Worm (Caenorhabditis elegans) whole organism, young adult: ENCODE measurements around the gene F12A10.1.
A peak's percentile ranks its signal among the peaks of the same experiment; 100 is the strongest.

Experiments
- B0035.1 ChIP-seq: sonication (generic microtip); optimal IDR thresholded peaks from 2 replicates; lab custom pipeline; 2016; ENCODE audit warnings: missing genetic modification characterization, mild to moderate bottlenecking, missing compliant biosample characterization, missing genotype, missing genetic modification reagents
- B0261.1 ChIP-seq: sonication (generic microtip); optimal IDR thresholded peaks from 2 replicates; lab custom pipeline; 2016; ENCODE audit warnings: mild to moderate bottlenecking, missing genetic modification characterization, moderate library complexity, missing compliant biosample characterization
- F22D6.2 ChIP-seq: sonication (generic microtip); optimal IDR thresholded peaks from 2 replicates; lab custom pipeline; 2016; ENCODE audit warnings: mild to moderate bottlenecking, missing genetic modification characterization, missing compliant biosample characterization
- F37B4.10 ChIP-seq: fragments of 200-800 bp; sonication (Bioruptor generic); IDR thresholded peaks from 2 replicates; pipeline ENCODE4 v1.3.6; 2022; ENCODE audit warnings: missing genetic modification characterization, missing compliant biosample characterization
- F57C9.4 ChIP-seq: sonication (generic microtip); optimal IDR thresholded peaks from 2 replicates; lab custom pipeline; 2017; ENCODE audit warnings: mild to moderate bottlenecking, missing genetic modification characterization, missing compliant biosample characterization
- T07F8.4 ChIP-seq: sonication (generic microtip); optimal IDR thresholded peaks from 2 replicates; lab custom pipeline; 2016; ENCODE audit warnings: mild to moderate bottlenecking, missing genetic modification characterization, moderate library complexity, missing compliant biosample characterization
- Y53F4B.3 ChIP-seq: fragments of 200-800 bp; sonication (Bioruptor generic); IDR thresholded peaks from 2 replicates; pipeline ENCODE4 v1.3.6; 2022; ENCODE audit warnings: missing genetic modification reagents, missing genetic modification characterization, missing compliant biosample characterization
- Y56A3A.18 ChIP-seq: fragments of 200-800 bp; sonication (Bioruptor generic); IDR thresholded peaks from 2 replicates; pipeline ENCODE4 v1.3.6; 2022; ENCODE audit warnings: missing genetic modification reagents, missing genetic modification characterization, missing compliant biosample characterization
- akir-1 ChIP-seq: fragments of 200-800 bp; sonication (Bioruptor generic); optimal IDR thresholded peaks from 2 replicates; lab custom pipeline; 2018; ENCODE audit warnings: mild to moderate bottlenecking, missing genetic modification characterization, moderate library complexity, missing compliant biosample characterization
- ama-1 ChIP-seq, 3 experiments: fragments of 150-350 bp in 1 of 3; sonication (generic microtip) in 2 of 3; optimal IDR thresholded peaks; 2 replicates each; lab custom pipeline; 2014 to 2018; ENCODE audit warnings: missing biosample characterization in 2 of 3, missing genetic modification characterization in 2 of 3, missing genetic modification reagents in 2 of 3
- aptf-3 ChIP-seq: fragments of 200-800 bp; sonication (Bioruptor generic); IDR thresholded peaks from 2 replicates; pipeline ENCODE4 v1.3.6; 2022; ENCODE audit warnings: missing genetic modification characterization, missing compliant biosample characterization
- atf-7 ChIP-seq: sonication (generic microtip); optimal IDR thresholded peaks from 2 replicates; lab custom pipeline; 2017; ENCODE audit warnings: mild to moderate bottlenecking, missing genetic modification characterization, missing compliant biosample characterization
- ccch-3 ChIP-seq: fragments of 200-800 bp; sonication (Bioruptor generic); optimal IDR thresholded peaks from 2 replicates; lab custom pipeline; 2018; ENCODE audit warnings: mild to moderate bottlenecking, missing genetic modification characterization, missing compliant biosample characterization
- ceh-40 ChIP-seq: fragments of 200-800 bp; sonication (Bioruptor generic); IDR thresholded peaks from 2 replicates; pipeline ENCODE4 v1.3.6; 2022; ENCODE audit warnings: missing genetic modification characterization, missing compliant biosample characterization
- ceh-58 ChIP-seq: fragments of 200-800 bp; sonication (Bioruptor generic); IDR thresholded peaks from 2 replicates; pipeline ENCODE4 v1.3.6; 2022; ENCODE audit warnings: missing genetic modification characterization, missing compliant biosample characterization
- egrh-3 ChIP-seq: fragments of 200-800 bp; sonication (Bioruptor generic); IDR thresholded peaks from 2 replicates; pipeline ENCODE4 v1.3.6; 2022; ENCODE audit warnings: missing genetic modification reagents, missing genetic modification characterization, missing compliant biosample characterization
- ekl-4 ChIP-seq: fragments of 200-800 bp; sonication (Bioruptor generic); IDR thresholded peaks from 2 replicates; pipeline ENCODE4 v1.3.6; 2022; ENCODE audit warnings: missing genetic modification reagents, missing genetic modification characterization, missing compliant biosample characterization
- gei-17 ChIP-seq: fragments of 200-800 bp; sonication (Bioruptor generic); optimal IDR thresholded peaks from 2 replicates; lab custom pipeline; 2018; ENCODE audit warnings: mild to moderate bottlenecking, missing genetic modification characterization, missing compliant biosample characterization
- hmg-20 ChIP-seq: fragments of 200-800 bp; sonication (Bioruptor generic); IDR thresholded peaks from 2 replicates; pipeline ENCODE4 v1.3.6; 2022; ENCODE audit warnings: missing genetic modification reagents, missing genetic modification characterization, missing compliant biosample characterization
- hrde-1 ChIP-seq: sonication (generic microtip); optimal IDR thresholded peaks from 2 replicates; lab custom pipeline; 2016; ENCODE audit warnings: missing genetic modification characterization, mild to moderate bottlenecking, missing compliant biosample characterization, moderate library complexity, missing genotype, missing genetic modification reagents, borderline replicate concordance
- let-526 ChIP-seq: fragments of 200-800 bp; sonication (Bioruptor generic); IDR thresholded peaks from 2 replicates; pipeline ENCODE4 v1.3.6; 2022; ENCODE audit warnings: missing genetic modification reagents, missing genetic modification characterization, missing compliant biosample characterization
- let-607 ChIP-seq, 2 experiments: fragments of 200-800 bp in 1 of 2; sonication (Bioruptor generic) in 1 of 2; sonication (generic microtip) in 1 of 2; optimal IDR thresholded peaks; 2 replicates each; lab custom pipeline; 2016 to 2018; ENCODE audit warnings: mild to moderate bottlenecking in 2 of 2, missing compliant biosample characterization in 2 of 2, missing genetic modification characterization in 2 of 2, moderate library complexity in 2 of 2, missing genotype in 1 of 2
- lin-35 ChIP-seq, 3 experiments: fragments of 150-350 bp in 2 of 3; sonication (generic microtip) in 1 of 3; optimal IDR thresholded peaks; 2 replicates each; lab custom pipeline; 2014 to 2018; ENCODE audit warnings: missing biosample characterization in 3 of 3, missing genetic modification characterization in 3 of 3, missing genetic modification reagents in 3 of 3
- lin-54 ChIP-seq: fragments of 200-800 bp; sonication (Bioruptor generic); optimal IDR thresholded peaks from 2 replicates; lab custom pipeline; 2018; ENCODE audit warnings: mild to moderate bottlenecking, missing genetic modification characterization, missing compliant biosample characterization
- madf-3 ChIP-seq: fragments of 200-800 bp; sonication (Bioruptor generic); IDR thresholded peaks from 2 replicates; pipeline ENCODE4 v1.3.6; 2022; ENCODE audit warnings: missing genetic modification reagents, missing genetic modification characterization, missing compliant biosample characterization
- madf-6 ChIP-seq: fragments of 200-800 bp; sonication (Bioruptor generic); IDR thresholded peaks from 2 replicates; pipeline ENCODE4 v1.3.6; 2022; ENCODE audit warnings: missing genetic modification reagents, missing genetic modification characterization, missing compliant biosample characterization
- mel-28 ChIP-seq: sonication (generic microtip); optimal IDR thresholded peaks from 2 replicates; lab custom pipeline; 2016; ENCODE audit warnings: borderline replicate concordance, mild to moderate bottlenecking, missing genetic modification characterization, missing compliant biosample characterization
- nhr-179 ChIP-seq: sonication (generic microtip); optimal IDR thresholded peaks from 2 replicates; lab custom pipeline; 2016; ENCODE audit warnings: mild to moderate bottlenecking, missing genetic modification characterization, missing compliant biosample characterization
- pbrm-1 ChIP-seq: fragments of 200-800 bp; sonication (Bioruptor generic); IDR thresholded peaks from 2 replicates; pipeline ENCODE4 v1.3.6; 2022; ENCODE audit warnings: missing genetic modification reagents, missing genetic modification characterization, missing compliant biosample characterization
- pha-4 ChIP-seq: fragments of 150-350 bp; sonication (generic microtip); optimal IDR thresholded peaks from 2 replicates; lab custom pipeline; 2014; ENCODE audit warnings: missing biosample characterization, missing genetic modification reagents, missing genetic modification characterization
- rcor-1 ChIP-seq: fragments of 200-800 bp; sonication (Bioruptor generic); IDR thresholded peaks from 2 replicates; pipeline ENCODE4 v1.3.6; 2022; ENCODE audit warnings: missing genetic modification reagents, missing genetic modification characterization, missing compliant biosample characterization
- rpc-1 ChIP-seq, 2 experiments: fragments of 150-350 bp in 1 of 2; sonication (generic microtip) in 1 of 2; optimal IDR thresholded peaks; 2 replicates each; lab custom pipeline; 2014 to 2018; ENCODE audit warnings: missing biosample characterization in 1 of 2, missing genetic modification characterization in 1 of 2, missing genetic modification reagents in 1 of 2, missing genotype in 1 of 2
- snpc-1.1 ChIP-seq: sonication (generic microtip); optimal IDR thresholded peaks from 2 replicates; lab custom pipeline; 2017; ENCODE audit warnings: missing genetic modification characterization, mild to moderate bottlenecking, missing compliant biosample characterization, antibody characterized with exemption, moderate library complexity, missing genotype, missing genetic modification reagents; ENCODE audit not compliant: insufficient read depth
- snpc-1.3 ChIP-seq: sonication (generic microtip); optimal IDR thresholded peaks from 2 replicates; lab custom pipeline; 2017; ENCODE audit warnings: missing genetic modification characterization, mild to moderate bottlenecking, missing compliant biosample characterization, antibody characterized with exemption, moderate library complexity, missing genotype, missing genetic modification reagents; ENCODE audit not compliant: insufficient read depth
- snpc-4 ChIP-seq, 5 experiments: fragments of 150-350 bp in 1 of 5; sonication (generic microtip) in 4 of 5; optimal IDR thresholded peaks; 2 replicates each; lab custom pipeline; 2014 to 2018; ENCODE audit warnings: missing genetic modification characterization in 5 of 5, missing biosample characterization in 3 of 5, antibody characterized with exemption in 2 of 5, mild to moderate bottlenecking in 2 of 5, missing compliant biosample characterization in 2 of 5, missing genotype in 2 of 5, moderate library complexity in 2 of 5, missing genetic modification reagents in 1 of 5
- sptf-2 ChIP-seq: fragments of 200-800 bp; sonication (Bioruptor generic); optimal IDR thresholded peaks from 2 replicates; lab custom pipeline; 2018; ENCODE audit warnings: mild to moderate bottlenecking, missing genetic modification characterization, missing compliant biosample characterization
- unc-130 ChIP-seq: sonication (generic microtip); optimal IDR thresholded peaks from 2 replicates; lab custom pipeline; 2016; ENCODE audit warnings: missing genetic modification reagents, missing genetic modification characterization, missing compliant biosample characterization
- unc-62 ChIP-seq: fragments of 150-350 bp; optimal IDR thresholded peaks from 2 replicates; lab custom pipeline; 2014; ENCODE audit warnings: missing biosample characterization, missing genetic modification reagents, missing genetic modification characterization
- xnd-1 ChIP-seq: sonication (generic microtip); optimal IDR thresholded peaks from 2 replicates; lab custom pipeline; 2016; ENCODE audit warnings: missing genotype, missing genetic modification reagents, missing genetic modification characterization, missing compliant biosample characterization
- zfh-2 ChIP-seq: fragments of 200-800 bp; sonication (Bioruptor generic); conservative IDR thresholded peaks from 2 replicates; pipeline ENCODE4 v1.3.6; 2022; ENCODE audit warnings: missing genetic modification reagents, missing genetic modification characterization, missing compliant biosample characterization
- zim-3 ChIP-seq: sonication (generic microtip); optimal IDR thresholded peaks from 2 replicates; lab custom pipeline; 2017; ENCODE audit warnings: mild to moderate bottlenecking, missing genetic modification characterization, moderate library complexity, missing compliant biosample characterization
- ztf-18 ChIP-seq: sonication (generic microtip); optimal IDR thresholded peaks from 2 replicates; lab custom pipeline; 2016; ENCODE audit warnings: missing genotype, mild to moderate bottlenecking, missing genetic modification characterization, missing compliant biosample characterization
- ztf-3 ChIP-seq: fragments of 200-800 bp; sonication (Bioruptor generic); optimal IDR thresholded peaks from 2 replicates; lab custom pipeline; 2018; ENCODE audit warnings: mild to moderate bottlenecking, missing genetic modification characterization, missing compliant biosample characterization

Gene F12A10.1

DNA sequence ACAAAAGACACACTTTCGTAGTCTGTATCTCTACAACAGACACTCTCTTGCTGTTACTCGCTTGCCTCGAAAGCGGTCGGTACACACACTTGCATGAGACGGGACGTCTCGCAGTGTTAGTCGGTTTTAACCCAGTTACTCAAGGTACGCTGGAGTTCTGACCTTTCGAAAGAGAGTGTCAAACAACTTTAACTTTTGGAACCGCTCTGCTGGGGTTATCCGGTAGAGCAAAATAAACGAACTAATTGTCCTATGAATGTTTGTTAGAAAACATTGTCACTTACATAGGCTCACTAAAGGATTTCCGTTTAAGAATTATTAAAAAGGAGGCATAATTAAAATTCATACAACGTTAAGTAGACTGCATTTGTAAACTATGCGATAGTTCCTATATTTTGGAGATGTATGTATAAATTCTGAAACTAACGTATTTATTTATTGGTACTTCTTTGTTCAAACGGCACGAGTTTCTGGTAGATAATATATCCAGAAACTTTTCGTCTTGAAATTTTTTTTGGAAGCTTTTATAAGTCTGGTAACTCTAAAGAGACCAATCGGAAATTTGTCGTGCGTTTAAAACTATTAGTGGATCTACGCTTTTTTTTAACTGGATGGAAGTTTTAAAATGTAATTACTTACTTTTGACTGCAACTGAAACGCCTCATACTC, 47.3 kb downstream of the F12A10.1 start (continued):
- TF ChIP-seq B0261.1 (peak; percentile 51), madf-6 (GFP tag; lab: Robert Waterston, UW) (peak; percentile 85), ceh-58 (GFP tag; lab: Robert Waterston, UW) (0 out of 2 replicates have a peak, but pooled peaks have one; percentile 12), F22D6.2 (tag; lab: Kevin White, UChicago) (peak; percentile 84), lin-54 (GFP tag; lab: Kevin White, UChicago) (peak; percentile 93), pha-4 (peak; percentile 95), F37B4.10 (peak; percentile 92; the same call in 1 of the 2 replicates), unc-62 (GFP tag; lab: Kevin White, UChicago) (peak; percentile 23), T07F8.4 (peak; percentile 82), pbrm-1 (GFP tag; lab: Robert Waterston, UW) (peak; percentile 99), aptf-3 (peak; percentile 83; the same call in 1 of the 2 replicates), B0035.1 (tag; lab: Kevin White, UChicago) (peak; percentile 94), lin-35 (GFP tag; optimal IDR thresholded peaks at IDR 0.05; lab: Kevin White, UChicago) (peak in 2 of 3 experiments; percentile 73 to 91), atf-7 (peak; percentile 98), nhr-179 (tag; lab: Kevin White, UChicago) (peak; percentile 54), rpc-1 (optimal IDR thresholded peaks at IDR 0.05; lab: Kevin White, UChicago) (peak; percentile 8), rpc-1 (tag; optimal IDR thresholded peaks at IDR 0.05; lab: Kevin White, UChicago) (peak; percentile 5), zim-3 (tag; lab: Kevin White, UChicago) (peak; percentile 91), gei-17 (GFP tag; lab: Kevin White, UChicago) (peak; percentile 91), let-526 (GFP tag; lab: Robert Waterston, UW) (peak; percentile 94), ztf-18 (tag; lab: Kevin White, UChicago) (peak; percentile 77), rcor-1 (GFP tag; lab: Robert Waterston, UW) (peak; percentile 92), snpc-4 (GFP tag; optimal IDR thresholded peaks at IDR 0.05; lab: Kevin White, UChicago) (peak; percentile 98), snpc-4 (tag; optimal IDR thresholded peaks at IDR 0.05; lab: Kevin White, UChicago) (peak; percentile 99 to 100 (median 100)), akir-1 (GFP tag; lab: Kevin White, UChicago) (peak; percentile 93), madf-3 (GFP tag; lab: Robert Waterston, UW) (no peak; the same call in none of the 2 replicates), mel-28 (tag; lab: Kevin White, UChicago) (peak; percentile 91), ama-1 (optimal IDR thresholded peaks at IDR 0.05; lab: Kevin White, UChicago) (peak; percentile 100), ama-1 (GFP tag; optimal IDR thresholded peaks at IDR 0.05; lab: Kevin White, UChicago) (peak; percentile 85 to 93), let-607 (tag; optimal IDR thresholded peaks at IDR 0.05; lab: Kevin White, UChicago) (peak; percentile 79 to 91), zfh-2 (peak; percentile 89), ekl-4 (peak; percentile 96), Y56A3A.18 (GFP tag; lab: Robert Waterston, UW) (peak; percentile 91), snpc-1.3 (tag; lab: Kevin White, UChicago) (peak; percentile 77), unc-130 (GFP tag; lab: Kevin White, UChicago) (peak; percentile 72), sptf-2 (GFP tag; lab: Kevin White, UChicago) (peak; percentile 10), hrde-1 (peak; percentile 80), ceh-40 (GFP tag; lab: Robert Waterston, UW) (0 out of 2 replicates have a peak, but pooled peaks have one; percentile 79), xnd-1 (tag; lab: Kevin White, UChicago) (peak; percentile 15), ztf-3 (GFP tag; lab: Kevin White, UChicago) (peak; percentile 97), F57C9.4 (peak; percentile 95), ccch-3 (GFP tag; lab: Kevin White, UChicago) (peak; percentile 81), snpc-1.1 (peak; percentile 95), Y53F4B.3 (GFP tag; lab: Robert Waterston, UW) (no peak), hmg-20 (GFP tag; lab: Robert Waterston, UW) (peak; percentile 93), egrh-3 (GFP tag; lab: Robert Waterston, UW) (peak; percentile 59; the same call in 1 of the 2 replicates)
